Worm (Caenorhabditis elegans): ENCODE measurements around the gene F18C5.9.

F18C5.9 gene

ce11 chrII:6587264-6587870 lies 20.4 kb downstream of the F18C5.9 start, which contains the start of gene C56C10.7 (continued):
- TF ChIP-seq Y79H2A.3 (GFP tag; conservative IDR thresholded peaks at IDR 0.05) (no peak), hmg-1.2 (GFP tag; IDR thresholded peaks at IDR 0.05) (peak; percentile 49), ceh-79 (tag; optimal IDR thresholded peaks at IDR 0.05) (peak; percentile 3), hsf-1 (GFP tag; IDR thresholded peaks at IDR 0.05) (peak; percentile 88), C17E4.6 (GFP tag; IDR thresholded peaks at IDR 0.05) (peak; percentile 62; the same call in 1 of the 2 replicates), F57C9.4 (tag; optimal IDR thresholded peaks at IDR 0.05) (no peak), hlh-12 (tag; optimal IDR thresholded peaks at IDR 0.05) (no peak), T07F8.4 (tag; optimal IDR thresholded peaks at IDR 0.05) (no peak), bed-1 (GFP tag; IDR thresholded peaks at IDR 0.05) (peak; percentile 68; the same call in 1 of the 2 replicates), dox-1 (GFP tag; IDR thresholded peaks at IDR 0.05) (no peak; the same call in 1 of the 2 replicates), madf-8 (GFP tag; conservative IDR thresholded peaks at IDR 0.05) (peak; percentile 39; the same call in 1 of the 2 replicates), F33H1.4 (GFP tag; IDR thresholded peaks at IDR 0.05) (peak; percentile 30; the same call in 1 of the 2 replicates), efl-1 (GFP tag; optimal IDR thresholded peaks at IDR 0.05) (no peak), pbrm-1 (GFP tag; IDR thresholded peaks at IDR 0.05) (peak; percentile 72; the same call in 1 of the 2 replicates), ztf-28 (GFP tag; IDR thresholded peaks at IDR 0.05) (no peak), repo-1 (tag; optimal IDR thresholded peaks at IDR 0.05) (peak; percentile 84), ceh-27 (GFP tag; optimal IDR thresholded peaks at IDR 0.05) (no peak), K11D2.4 (GFP tag; IDR thresholded peaks at IDR 0.05) (no peak), nhr-179 (tag; optimal IDR thresholded peaks at IDR 0.05) (no peak), egl-44 (GFP tag; IDR thresholded peaks at IDR 0.05) (peak; percentile 43), dpl-1 (GFP tag; optimal IDR thresholded peaks at IDR 0.05) (no peak), bed-2 (GFP tag; IDR thresholded peaks at IDR 0.05) (no peak), snpc-1.3 (tag; optimal IDR thresholded peaks at IDR 0.05; ENCODE audit: insufficient read depth) (peak; percentile 67), lsl-1 (GFP tag; optimal IDR thresholded peaks at IDR 0.05) (peak; percentile 17), F10E7.11 (tag; optimal IDR thresholded peaks at IDR 0.05) (peak; percentile 53), snpc-4 (GFP tag; optimal IDR thresholded peaks at IDR 0.05) (peak; percentile 44), snpc-4 (tag; optimal IDR thresholded peaks at IDR 0.05) (peak in 2 of 4 experiments; percentile 30 to 61), let-607 (tag; optimal IDR thresholded peaks at IDR 0.05) (peak in 1 of 2 experiments; percentile 35), sea-2 (GFP tag; IDR thresholded peaks at IDR 0.05) (no peak), F52B5.7 (tag; optimal IDR thresholded peaks at IDR 0.05) (peak; percentile 36), ceh-91 (GFP tag; IDR thresholded peaks at IDR 0.05) (no peak), hlh-26 (GFP tag; conservative IDR thresholded peaks at IDR 0.05) (no peak), ceh-58 (GFP tag; IDR thresholded peaks at IDR 0.05) (peak; percentile 76; the same call in 1 of the 2 replicates), die-1 (tag; optimal IDR thresholded peaks at IDR 0.05) (peak; percentile 38), tbx-9 (tag; optimal IDR thresholded peaks at IDR 0.05; ENCODE audit: borderline replicate concordance) (no peak), fkh-3 (tag; optimal IDR thresholded peaks at IDR 0.05) (no peak), gei-17 (GFP tag; optimal IDR thresholded peaks at IDR 0.05) (no peak), ceh-100 (GFP tag; IDR thresholded peaks at IDR 0.05) (peak; percentile 63), ekl-4 (GFP tag; IDR thresholded peaks at IDR 0.05) (peak; percentile 93), nhr-80 (tag; optimal IDR thresholded peaks at IDR 0.05) (no peak), C06A6.2 (GFP tag; conservative IDR thresholded peaks at IDR 0.05) (no peak), rpc-1 (optimal IDR thresholded peaks at IDR 0.05) (no peak), rpc-1 (tag; optimal IDR thresholded peaks at IDR 0.05) (no peak), K12H6.12 (tag; optimal IDR thresholded peaks at IDR 0.05) (no peak), B0336.3 (GFP tag; IDR thresholded peaks at IDR 0.05) (peak; percentile 94), pha-4 (tag; optimal IDR thresholded peaks at IDR 0.05) (no peak), Y95B8A.8 (GFP tag; IDR thresholded peaks at IDR 0.05) (no peak), zfh-2 (GFP tag; conservative IDR thresholded peaks at IDR 0.05) (no peak), mcd-1 (GFP tag; IDR thresholded peaks at IDR 0.05) (peak; percentile 44)

Measured in whole organism, young adult.